Worm (Caenorhabditis elegans) whole organism, early embryonic: ENCODE data around the gene tmem-138.

Experiments
- B0310.2 ChIP-seq: sonication (generic microtip); optimal IDR thresholded peaks from 2 replicates; lab custom pipeline; 2016; ENCODE audit warnings: mild to moderate bottlenecking, missing genetic modification characterization, missing compliant biosample characterization
- F13C5.2 ChIP-seq: sonication (generic microtip); optimal IDR thresholded peaks from 2 replicates; lab custom pipeline; 2017; ENCODE audit warnings: mild to moderate bottlenecking, missing genetic modification characterization, inconsistent platforms, missing compliant biosample characterization
- aly-1 ChIP-seq: sonication (generic microtip); optimal IDR thresholded peaks from 2 replicates; lab custom pipeline; 2016; ENCODE audit warnings: missing genetic modification characterization, missing compliant biosample characterization
- ama-1 ChIP-seq: fragments of 150-350 bp; optimal IDR thresholded peaks from 2 replicates; lab custom pipeline; 2014
- ceh-13 ChIP-seq: fragments of 200-800 bp; sonication (Bioruptor generic); optimal IDR thresholded peaks from 2 replicates; lab custom pipeline; 2018; ENCODE audit warnings: mild to moderate bottlenecking, missing genetic modification characterization, missing compliant biosample characterization
- ceh-36 ChIP-seq: sonication (generic microtip); optimal IDR thresholded peaks from 2 replicates; lab custom pipeline; 2016; ENCODE audit warnings: missing genetic modification characterization, inconsistent platforms, missing compliant biosample characterization
- ets-7 ChIP-seq: sonication (generic microtip); optimal IDR thresholded peaks from 2 replicates; lab custom pipeline; 2016; ENCODE audit warnings: missing genotype, missing genetic modification characterization, missing compliant biosample characterization
- flt-1 ChIP-seq: fragments of 200-800 bp; sonication (Bioruptor generic); IDR thresholded peaks from 2 replicates; pipeline ENCODE4 v1.3.6; 2022; ENCODE audit warnings: missing genetic modification characterization, missing compliant biosample characterization
- hmbx-1 ChIP-seq: sonication (generic microtip); optimal IDR thresholded peaks from 2 replicates; lab custom pipeline; 2016; ENCODE audit warnings: mild to moderate bottlenecking, missing genetic modification characterization, missing compliant biosample characterization
- hmg-4 ChIP-seq: fragments of 200-800 bp; sonication (Bioruptor generic); optimal IDR thresholded peaks from 2 replicates; lab custom pipeline; 2018; ENCODE audit warnings: mild to moderate bottlenecking, missing genetic modification characterization, missing compliant biosample characterization
- hnd-1 ChIP-seq: sonication (generic microtip); optimal IDR thresholded peaks from 2 replicates; lab custom pipeline; 2016; ENCODE audit warnings: missing genetic modification characterization, missing compliant biosample characterization
- pes-1 ChIP-seq: fragments of 200-800 bp; sonication (Bioruptor generic); IDR thresholded peaks from 2 replicates; pipeline ENCODE4 v1.3.6; 2022; ENCODE audit warnings: missing genetic modification reagents, missing genetic modification characterization, missing compliant biosample characterization
- scrt-1 ChIP-seq: fragments of 200-800 bp; sonication (Bioruptor generic); IDR thresholded peaks from 2 replicates; pipeline ENCODE4 v1.3.6; 2022; ENCODE audit warnings: missing genetic modification characterization, missing compliant biosample characterization
- sea-1 ChIP-seq: fragments of 200-800 bp; sonication (Bioruptor generic); conservative IDR thresholded peaks from 2 replicates; pipeline ENCODE4 v1.3.6; 2022; ENCODE audit warnings: missing genetic modification characterization, missing compliant biosample characterization
- tbx-11 ChIP-seq: fragments of 200-800 bp; sonication (Bioruptor generic); IDR thresholded peaks from 2 replicates; pipeline ENCODE4 v1.3.6; 2022; ENCODE audit warnings: missing genetic modification characterization, missing compliant biosample characterization
- tbx-37 ChIP-seq: fragments of 200-800 bp; sonication (Bioruptor generic); conservative IDR thresholded peaks from 2 replicates; pipeline ENCODE4 v1.3.6; 2022; ENCODE audit warnings: missing genetic modification reagents, missing genetic modification characterization, missing compliant biosample characterization
- tra-4 ChIP-seq: sonication (generic microtip); optimal IDR thresholded peaks from 2 replicates; lab custom pipeline; 2017; ENCODE audit warnings: missing genetic modification characterization, missing compliant biosample characterization

Gene tmem-138

DNA sequence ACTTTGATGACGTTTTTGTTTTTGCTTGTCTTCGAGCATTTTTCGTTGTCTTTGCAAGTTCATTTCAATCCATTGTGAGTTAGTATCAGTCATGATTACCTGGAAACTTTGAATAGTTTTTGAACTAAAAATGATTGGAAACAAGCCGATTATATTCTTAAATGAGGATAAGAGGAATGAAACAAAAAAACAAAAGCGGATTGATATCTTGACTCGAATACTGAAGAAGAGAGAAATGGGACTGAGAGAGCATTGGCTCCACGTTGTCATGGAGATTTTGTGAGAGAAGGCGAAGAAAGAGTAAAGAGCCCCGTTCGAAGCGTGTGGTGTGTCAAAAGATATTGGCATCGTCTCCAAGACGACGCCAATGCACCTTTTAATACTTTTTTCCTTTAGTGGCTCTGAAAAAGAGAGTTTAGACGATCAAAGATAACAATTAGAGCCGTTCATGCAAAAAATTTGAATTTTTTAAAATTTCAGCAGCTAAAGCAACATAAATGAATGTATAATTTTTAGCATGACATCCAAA is at the start of gene tmem-138, which contains the start of gene tub-1:
Gene tmem-138, plus strand, starts transcription at position 479 of the 529 bp plus-strand sequence.
Gene tub-1, minus strand, starts transcription at position 101 of the 529 bp plus-strand sequence.
- TF ChIP-seq hmbx-1 (tag; lab: Kevin White, UChicago) (no peak), aly-1 (no peak), pes-1 (GFP tag; lab: Robert Waterston, UW) (no peak), ceh-36 (tag; lab: Kevin White, UChicago) (no peak), ets-7 (tag; lab: Kevin White, UChicago) (no peak), ceh-13 (GFP tag; lab: Kevin White, UChicago) (no peak), B0310.2 (tag; lab: Kevin White, UChicago) (no peak), F13C5.2 (no peak), tra-4 (no peak), scrt-1 (GFP tag; lab: Robert Waterston, UW) (no peak)

DNA sequence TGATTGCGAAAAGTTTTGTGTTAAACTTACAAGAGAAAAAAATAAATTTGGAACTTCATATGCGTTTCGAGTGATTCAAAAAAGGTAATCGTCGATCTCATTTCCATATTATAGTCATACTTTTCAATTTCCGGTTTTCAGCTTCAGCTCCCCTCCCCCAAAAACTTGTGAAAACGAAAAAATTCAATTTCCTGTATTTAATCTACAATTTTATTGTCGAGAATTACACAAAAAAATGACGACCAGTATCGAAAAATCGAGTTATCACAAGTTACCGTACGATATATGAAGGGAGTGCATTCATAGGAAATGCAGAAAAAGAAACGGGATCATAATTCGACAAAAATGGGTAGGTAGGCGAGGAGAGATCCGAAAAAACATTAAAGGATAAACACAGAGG is 45.1 kb upstream of the tmem-138 start, which contains the start of gene lron-4:
Gene lron-4, minus strand, starts transcription at position 101 of the 400 bp plus-strand sequence.
- TF ChIP-seq hmbx-1 (tag; lab: Kevin White, UChicago) (no peak), flt-1 (no peak), tra-4 (no peak), tbx-37 (GFP tag; lab: Robert Waterston, UW) (no peak), hnd-1 (no peak), ceh-36 (tag; lab: Kevin White, UChicago) (no peak), scrt-1 (GFP tag; lab: Robert Waterston, UW) (no peak), pes-1 (GFP tag; lab: Robert Waterston, UW) (no peak), sea-1 (GFP tag; lab: Robert Waterston, UW) (no peak), F13C5.2 (no peak), aly-1 (no peak), hmg-4 (GFP tag; lab: Kevin White, UChicago) (no peak), ama-1 (lab: Kevin White, UChicago) (no peak), B0310.2 (tag; lab: Kevin White, UChicago) (no peak), ceh-13 (GFP tag; lab: Kevin White, UChicago) (no peak), tbx-11 (GFP tag; lab: Robert Waterston, UW) (no peak), ets-7 (tag; lab: Kevin White, UChicago) (no peak)

DNA sequence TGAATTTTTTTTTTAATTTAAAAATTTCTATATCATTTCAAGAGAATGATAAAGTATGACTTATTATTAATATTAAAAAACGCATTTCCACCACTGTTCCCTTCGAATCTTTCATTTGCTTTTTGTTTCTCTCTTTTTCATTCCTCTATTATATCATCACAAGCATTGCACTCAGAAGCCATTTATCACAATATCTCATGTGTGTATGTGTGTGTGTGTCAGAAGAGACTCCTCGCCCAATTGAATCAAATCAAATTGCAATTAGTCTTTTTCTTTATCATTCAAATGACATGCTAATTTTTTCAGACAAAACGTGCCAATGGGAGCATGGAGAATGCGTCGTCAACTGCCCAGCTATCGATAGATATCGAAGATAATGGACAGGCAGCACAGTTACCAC is 41.0 kb upstream of the tmem-138 start, which contains the start of gene unc-105:
Gene unc-105, plus strand, starts transcription at position 301 of the 400 bp plus-strand sequence.
- TF ChIP-seq scrt-1 (GFP tag; lab: Robert Waterston, UW) = no peak
- TF ChIP-seq F13C5.2 = no peak

DNA sequence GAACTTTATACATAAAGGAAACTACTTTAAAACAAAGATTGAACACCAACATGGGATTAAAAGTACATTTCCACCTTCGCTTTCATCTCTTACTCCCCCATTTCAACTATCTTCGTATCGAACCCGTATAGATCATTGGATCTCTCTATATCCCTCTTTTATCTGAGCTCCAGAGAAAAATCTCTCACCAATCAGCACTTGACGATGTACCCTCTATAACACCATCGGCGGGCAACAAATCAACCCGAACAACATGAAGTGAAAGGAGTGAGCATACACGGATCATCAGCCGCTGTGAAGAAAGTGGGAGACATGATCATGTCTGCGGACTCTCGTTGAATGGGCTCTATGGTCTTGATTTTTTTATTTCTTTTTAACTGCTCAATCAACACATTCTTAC is 39.7 kb upstream of the tmem-138 start:
- TF ChIP-seq scrt-1 (GFP tag; lab: Robert Waterston, UW) = no peak

DNA sequence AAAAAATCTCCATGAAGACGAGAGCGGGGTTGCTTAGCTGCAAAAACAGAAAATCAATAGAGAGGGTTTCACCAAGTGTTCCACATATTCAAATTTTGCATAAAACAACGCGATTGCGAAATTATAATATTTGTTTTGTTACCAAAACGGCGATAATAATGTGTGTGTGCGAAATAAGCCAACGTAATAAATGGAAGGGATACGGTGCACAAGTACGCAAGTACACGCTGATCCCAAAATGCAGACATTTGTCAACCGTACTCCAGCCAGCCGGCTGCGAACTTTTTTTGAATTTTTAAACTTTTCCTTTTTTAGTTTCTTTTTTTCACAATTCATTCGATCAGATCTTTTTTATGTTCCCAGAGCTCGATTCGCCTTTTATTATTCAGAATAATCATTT is 32.3 kb upstream of the tmem-138 start, which contains the start of gene ire-1:
Gene ire-1, minus strand, starts transcription at position 44 of the 400 bp plus-strand sequence.
- no peak for TF ChIP-seq ets-7 (tag; lab: Kevin White, UChicago)
- no peak for TF ChIP-seq aly-1
- TF ChIP-seq ceh-13 (GFP tag; lab: Kevin White, UChicago) = no peak
- TF ChIP-seq ceh-36 (tag; lab: Kevin White, UChicago) = no peak
- TF ChIP-seq F13C5.2 = no peak
- no peak for TF ChIP-seq hmbx-1 (tag; lab: Kevin White, UChicago)
- TF ChIP-seq tra-4 = no peak
- TF ChIP-seq flt-1 = no peak
- no peak for TF ChIP-seq ama-1 (lab: Kevin White, UChicago)
- no peak for TF ChIP-seq sea-1 (GFP tag; lab: Robert Waterston, UW)
- TF ChIP-seq B0310.2 (tag; lab: Kevin White, UChicago) = no peak
- no peak for TF ChIP-seq tbx-11 (GFP tag; lab: Robert Waterston, UW)
- no peak for TF ChIP-seq pes-1 (GFP tag; lab: Robert Waterston, UW)
- TF ChIP-seq scrt-1 (GFP tag; lab: Robert Waterston, UW) = no peak
- TF ChIP-seq hmg-4 (GFP tag; lab: Kevin White, UChicago) = no peak
- TF ChIP-seq hnd-1 = no peak
- TF ChIP-seq tbx-37 (GFP tag; lab: Robert Waterston, UW) = no peak

DNA sequence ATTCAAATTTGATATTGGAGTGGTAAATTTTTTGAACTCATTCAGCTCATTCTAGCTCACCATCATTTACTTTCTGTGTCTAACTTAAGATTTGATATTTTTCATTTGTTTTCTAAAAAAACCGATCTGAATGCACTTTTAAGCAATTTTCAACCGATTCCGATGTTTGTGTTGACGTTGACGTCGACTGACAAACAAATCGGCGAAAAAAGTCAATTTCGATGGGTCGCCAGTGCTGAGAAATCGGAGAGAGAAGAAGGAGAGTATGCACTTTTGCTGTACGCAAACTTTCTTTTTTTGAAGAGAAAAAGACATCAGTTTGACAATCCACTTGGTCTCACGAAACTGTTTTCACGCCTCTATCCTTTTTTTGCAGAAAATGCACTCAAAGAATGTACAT is 31.7 kb upstream of the tmem-138 start:
- no peak for TF ChIP-seq hmg-4 (GFP tag; lab: Kevin White, UChicago)
- TF ChIP-seq sea-1 (GFP tag; lab: Robert Waterston, UW) = no peak
- TF ChIP-seq B0310.2 (tag; lab: Kevin White, UChicago) = no peak
- no peak for TF ChIP-seq flt-1
- no peak for TF ChIP-seq tbx-37 (GFP tag; lab: Robert Waterston, UW)

DNA sequence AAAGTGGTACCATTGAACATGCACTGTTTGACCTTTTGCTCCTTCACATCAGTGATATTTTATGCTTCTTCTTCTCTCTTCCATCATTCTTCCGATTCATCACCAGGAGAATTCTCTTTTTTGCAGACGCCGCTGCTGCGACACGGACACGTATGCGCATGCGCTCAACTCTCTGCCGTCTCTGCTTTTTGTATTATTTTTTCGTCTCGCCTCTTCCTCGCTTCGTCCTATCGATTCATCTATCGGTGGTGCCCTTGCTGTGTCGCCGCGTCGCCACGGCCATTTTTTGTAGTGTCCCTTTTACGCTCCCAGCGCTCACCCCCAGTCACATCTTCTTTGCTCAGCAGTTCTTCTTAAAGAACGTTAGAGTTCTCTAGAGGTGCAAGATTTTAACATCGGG is 31.0 kb upstream of the tmem-138 start:
- TF ChIP-seq aly-1 (no peak), F13C5.2 (no peak), ets-7 (tag; lab: Kevin White, UChicago) (no peak), hmbx-1 (tag; lab: Kevin White, UChicago) (no peak), B0310.2 (tag; lab: Kevin White, UChicago) (no peak), flt-1 (no peak), ceh-13 (GFP tag; lab: Kevin White, UChicago) (no peak), tra-4 (no peak), ceh-36 (tag; lab: Kevin White, UChicago) (no peak), scrt-1 (GFP tag; lab: Robert Waterston, UW) (no peak), hnd-1 (no peak), pes-1 (GFP tag; lab: Robert Waterston, UW) (peak; percentile 41; the same call in 1 of the 2 replicates), sea-1 (GFP tag; lab: Robert Waterston, UW) (no peak), tbx-11 (GFP tag; lab: Robert Waterston, UW) (no peak), hmg-4 (GFP tag; lab: Kevin White, UChicago) (peak; percentile 21), tbx-37 (GFP tag; lab: Robert Waterston, UW) (no peak)

DNA sequence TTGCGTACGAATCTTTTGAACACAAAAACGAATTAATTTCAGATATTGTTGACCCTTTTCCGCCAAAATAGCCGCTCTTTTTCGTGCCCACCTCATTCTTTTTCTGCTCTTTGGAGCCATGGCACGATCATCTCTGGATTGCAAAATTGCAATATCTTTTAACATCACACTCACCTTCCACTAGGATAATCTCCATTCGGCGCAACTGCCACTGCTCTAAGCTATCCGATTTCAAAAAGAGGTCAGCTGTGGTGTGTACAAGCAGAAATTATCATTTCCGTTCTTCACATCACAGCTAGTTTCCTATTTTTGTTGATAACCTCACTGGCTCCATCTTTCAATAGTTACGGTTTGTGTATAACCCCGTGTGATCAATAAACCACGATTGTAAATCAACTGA is 30.5 kb upstream of the tmem-138 start:
- TF ChIP-seq ceh-13 (GFP tag; lab: Kevin White, UChicago) (no peak), sea-1 (GFP tag; lab: Robert Waterston, UW) (no peak), B0310.2 (tag; lab: Kevin White, UChicago) (no peak), tra-4 (no peak), ceh-36 (tag; lab: Kevin White, UChicago) (no peak), tbx-11 (GFP tag; lab: Robert Waterston, UW) (no peak), pes-1 (GFP tag; lab: Robert Waterston, UW) (no peak), hnd-1 (no peak), ama-1 (lab: Kevin White, UChicago) (no peak), aly-1 (no peak), tbx-37 (GFP tag; lab: Robert Waterston, UW) (no peak), hmbx-1 (tag; lab: Kevin White, UChicago) (no peak), ets-7 (tag; lab: Kevin White, UChicago) (no peak), hmg-4 (GFP tag; lab: Kevin White, UChicago) (no peak), F13C5.2 (no peak), flt-1 (no peak), scrt-1 (GFP tag; lab: Robert Waterston, UW) (no peak)
